Worm (Caenorhabditis elegans): Measurements from ENCODE around the gene fbxb-65.

Gene fbxb-65

DNA sequence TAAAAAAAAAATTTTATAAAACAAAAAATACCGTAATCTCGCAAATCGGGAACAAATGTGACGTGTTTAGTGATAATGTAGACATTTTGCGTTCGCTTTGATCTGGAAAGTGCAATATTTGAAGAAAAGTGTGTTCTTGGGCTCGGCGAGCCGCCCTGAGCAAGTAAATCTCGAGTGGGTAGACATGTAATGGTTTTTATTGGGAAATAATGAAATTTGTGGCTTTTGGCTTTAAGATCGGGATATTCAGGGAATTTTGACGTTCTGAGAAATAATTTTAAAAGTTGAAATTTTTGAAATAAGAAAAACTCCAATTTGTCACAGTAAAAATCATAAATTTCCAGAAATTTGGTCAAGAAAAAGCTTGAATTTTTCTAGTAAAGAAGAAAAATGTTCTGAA, 33.2 kb downstream of the fbxb-65 start, which contains the start of gene C14B4.2:
Gene C14B4.2, minus strand, starts transcription at position 101 of the 400 bp plus-strand sequence.
- TF ChIP-seq mdl-1 (tag; optimal IDR thresholded peaks at IDR 0.05), result no peak
- no peak for TF ChIP-seq unc-62 (GFP tag; optimal IDR thresholded peaks at IDR 0.05)
- no peak for TF ChIP-seq unc-30 (tag; optimal IDR thresholded peaks at IDR 0.05)
- TF ChIP-seq C04F5.9 (tag; optimal IDR thresholded peaks at IDR 0.05), result no peak
- TF ChIP-seq nhr-90 (tag; optimal IDR thresholded peaks at IDR 0.05; ENCODE audit: poor library complexity), result no peak
- no peak for TF ChIP-seq lsy-2 (tag; optimal IDR thresholded peaks at IDR 0.05)
- no peak for TF ChIP-seq lin-15B (tag; optimal IDR thresholded peaks at IDR 0.05)
- no peak for TF ChIP-seq mef-2 (tag; optimal IDR thresholded peaks at IDR 0.05)
- no peak for TF ChIP-seq dsc-1 (tag; optimal IDR thresholded peaks at IDR 0.05)
- no peak for TF ChIP-seq nhr-84 (tag; optimal IDR thresholded peaks at IDR 0.05)
- no peak for TF ChIP-seq unc-86 (tag; optimal IDR thresholded peaks at IDR 0.05)
- no peak for TF ChIP-seq snpc-4 (tag; optimal IDR thresholded peaks at IDR 0.05)
- TF ChIP-seq ets-5 (GFP tag; IDR thresholded peaks at IDR 0.05), result no peak
- TF ChIP-seq lin-14 (GFP tag; optimal IDR thresholded peaks at IDR 0.05), result no peak

DNA sequence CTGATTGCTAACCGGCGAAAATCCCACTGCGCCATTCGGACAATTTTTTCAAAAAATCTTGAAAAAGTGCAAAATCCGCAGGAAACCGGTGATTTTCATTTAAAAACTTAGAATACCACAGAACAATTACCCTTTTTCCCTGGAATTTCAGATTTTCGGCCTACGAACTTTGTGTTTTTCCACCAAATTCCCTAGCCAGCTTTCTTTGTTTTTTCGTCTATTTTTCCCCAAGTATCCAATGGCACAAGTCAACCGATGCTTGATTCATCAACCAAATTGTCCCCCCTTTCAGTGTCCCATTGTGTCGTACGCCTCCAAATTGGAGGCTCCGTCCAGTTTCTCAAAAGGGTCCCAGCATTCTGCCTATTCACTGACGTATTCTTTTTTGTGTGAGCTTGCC, 40.8 kb downstream of the fbxb-65 start, which contains the start of gene Y43F8A.1:
Gene Y43F8A.1, plus strand, starts transcription at position 301 of the 400 bp plus-strand sequence.
- TF ChIP-seq nhr-77 (tag; optimal IDR thresholded peaks at IDR 0.05) (no peak), ztf-11 (tag; optimal IDR thresholded peaks at IDR 0.05) (no peak), ets-5 (GFP tag; IDR thresholded peaks at IDR 0.05) (no peak), fkh-8 (tag; optimal IDR thresholded peaks at IDR 0.05) (no peak), nhr-85 (tag) (no peak), dpl-1 (GFP tag; optimal IDR thresholded peaks at IDR 0.05) (no peak), swsn-7 (tag; optimal IDR thresholded peaks at IDR 0.05) (no peak), grh-1 (GFP tag; IDR thresholded peaks at IDR 0.05) (no peak), nhr-84 (tag; optimal IDR thresholded peaks at IDR 0.05) (no peak), lir-3 (tag; optimal IDR thresholded peaks at IDR 0.05; ENCODE audit: poor library complexity) (no peak), pag-3 (tag; optimal IDR thresholded peaks at IDR 0.05; ENCODE audit: borderline replicate concordance, insufficient read depth) (no peak), ceh-88 (GFP tag; IDR thresholded peaks at IDR 0.05) (no peak), blmp-1 (tag; optimal IDR thresholded peaks at IDR 0.05) (no peak), lin-35 (GFP tag; optimal IDR thresholded peaks at IDR 0.05) (no peak)

DNA sequence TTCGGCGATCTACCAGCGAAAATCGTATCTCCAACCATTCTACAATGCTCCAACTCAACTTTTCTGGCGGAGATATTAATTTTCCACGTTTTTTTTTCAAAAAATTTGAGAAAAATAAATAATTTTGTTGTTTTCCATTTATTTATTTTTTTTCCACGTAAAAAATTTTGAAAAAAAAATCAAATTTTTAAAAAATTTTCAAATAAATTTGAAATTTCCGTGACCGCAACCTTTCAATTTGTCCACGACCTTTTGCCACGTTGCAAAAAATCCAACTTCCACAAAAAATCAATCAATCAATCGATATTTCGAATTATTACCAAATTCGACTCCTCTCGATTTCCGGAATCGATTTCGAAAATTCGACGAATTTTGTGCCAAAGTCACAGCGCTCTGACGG, 41.9 kb downstream of the fbxb-65 start, which contains the start of gene Y43F8A.2:
Gene Y43F8A.2, plus strand, starts transcription at position 301 of the 400 bp plus-strand sequence.
- no peak for TF ChIP-seq nhr-76 (tag; optimal IDR thresholded peaks at IDR 0.05)
- TF ChIP-seq nhr-77 (tag; optimal IDR thresholded peaks at IDR 0.05), result no peak
- no peak for TF ChIP-seq blmp-1 (tag; optimal IDR thresholded peaks at IDR 0.05)
- TF ChIP-seq jun-1 (tag; optimal IDR thresholded peaks at IDR 0.05), result no peak
- TF ChIP-seq C04F5.9 (tag; optimal IDR thresholded peaks at IDR 0.05), result no peak
- no peak for TF ChIP-seq lin-14 (GFP tag; optimal IDR thresholded peaks at IDR 0.05)
- TF ChIP-seq nhr-71 (tag; optimal IDR thresholded peaks at IDR 0.05), result no peak
- TF ChIP-seq tbx-2 (tag; optimal IDR thresholded peaks at IDR 0.05), result no peak
- TF ChIP-seq nhr-85 (tag), result no peak
- no peak for TF ChIP-seq nhr-84 (tag; optimal IDR thresholded peaks at IDR 0.05)
- TF ChIP-seq C34B4.2 (tag; optimal IDR thresholded peaks at IDR 0.05), result no peak
- no peak for TF ChIP-seq lin-15B (tag; optimal IDR thresholded peaks at IDR 0.05)
- no peak for TF ChIP-seq zag-1 (tag; optimal IDR thresholded peaks at IDR 0.05)
- no peak for TF ChIP-seq aha-1 (tag; optimal IDR thresholded peaks at IDR 0.05)
- TF ChIP-seq pag-3 (tag; optimal IDR thresholded peaks at IDR 0.05; ENCODE audit: borderline replicate concordance, insufficient read depth), result no peak
- TF ChIP-seq elt-3 (tag; optimal IDR thresholded peaks at IDR 0.05), result no peak
- no peak for TF ChIP-seq unc-130 (tag; optimal IDR thresholded peaks at IDR 0.05)

DNA sequence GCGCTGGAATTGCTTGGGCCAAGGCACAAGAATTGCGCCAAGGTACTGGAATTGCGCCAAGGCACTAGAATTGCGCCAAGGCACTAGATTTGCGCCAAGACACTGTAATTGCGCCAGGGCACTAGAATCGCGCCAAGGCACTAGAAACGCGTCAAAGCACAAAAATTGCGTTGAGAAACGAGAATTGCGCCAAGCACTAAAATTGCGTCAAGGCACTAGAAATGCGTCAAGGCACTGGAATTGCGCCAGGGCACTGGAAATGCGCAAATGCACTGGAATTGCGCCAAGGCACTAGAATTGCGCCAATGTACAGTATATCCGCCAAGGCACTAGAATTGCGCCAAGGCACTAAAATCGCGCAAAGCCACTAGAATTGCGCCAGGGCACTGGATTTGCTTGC, 42.4 kb downstream of the fbxb-65 start:
- no peak for TF ChIP-seq fkh-10 (GFP tag; optimal IDR thresholded peaks at IDR 0.05)
- TF ChIP-seq nhr-90 (tag; optimal IDR thresholded peaks at IDR 0.05; ENCODE audit: poor library complexity), result no peak
- no peak for TF ChIP-seq fkh-8 (tag; optimal IDR thresholded peaks at IDR 0.05)
